Worm (Caenorhabditis elegans): ENCODE measurements around the gene ZK512.11.

The ZK512.11 gene

ce11 chrIII:9177874-9178273 lies 33.9 kb downstream of the ZK512.11 start:
- peak; percentile 58 for TF ChIP-seq unc-62 (GFP tag; optimal IDR thresholded peaks at IDR 0.05)
- TF ChIP-seq lin-13 (tag; optimal IDR thresholded peaks at IDR 0.05), result no peak

ce11 chrIII:9181246-9181645 lies 37.2 kb downstream of the ZK512.11 start, which contains the start of gene tax-4:
Gene tax-4, plus strand, starts transcription at chrIII:9181546.
- TF ChIP-seq lsy-2 (tag; optimal IDR thresholded peaks at IDR 0.05) (no peak), pha-4 (tag; optimal IDR thresholded peaks at IDR 0.05) (no peak), ceh-39 (tag; optimal IDR thresholded peaks at IDR 0.05) (no peak), flh-1 (GFP tag; optimal IDR thresholded peaks at IDR 0.05) (no peak), lin-32 (GFP tag; optimal IDR thresholded peaks at IDR 0.05) (no peak), elt-3 (tag; optimal IDR thresholded peaks at IDR 0.05) (no peak), mep-1 (tag; optimal IDR thresholded peaks at IDR 0.05) (no peak), ceh-43 (GFP tag; optimal IDR thresholded peaks at IDR 0.05) (no peak), elt-1 (tag; optimal IDR thresholded peaks at IDR 0.05; ENCODE audit: borderline replicate concordance, insufficient read depth) (no peak), ham-2 (GFP tag; optimal IDR thresholded peaks at IDR 0.05) (no peak), unc-62 (GFP tag; optimal IDR thresholded peaks at IDR 0.05) (no peak), unc-39 (tag; optimal IDR thresholded peaks at IDR 0.05) (no peak), zip-8 (tag; optimal IDR thresholded peaks at IDR 0.05) (no peak), ztf-11 (tag; optimal IDR thresholded peaks at IDR 0.05) (no peak)

ce11 chrIII:9185722-9186121 lies 41.7 kb downstream of the ZK512.11 start, which contains the start of gene ZC84.7:
Gene ZC84.7, plus strand, starts transcription at chrIII:9186022.
- TF ChIP-seq unc-120 (tag; optimal IDR thresholded peaks at IDR 0.05; ENCODE audit: poor library complexity, severe bottlenecking) (no peak), lin-32 (GFP tag; optimal IDR thresholded peaks at IDR 0.05) (no peak), tbx-8 (GFP tag; optimal IDR thresholded peaks at IDR 0.05) (no peak), cnd-1 (tag; optimal IDR thresholded peaks at IDR 0.05) (no peak), sptf-1 (tag; optimal IDR thresholded peaks at IDR 0.05) (no peak), elt-3 (tag; optimal IDR thresholded peaks at IDR 0.05) (no peak), nhr-12 (tag; optimal IDR thresholded peaks at IDR 0.05) (no peak), mls-2 (tag; optimal IDR thresholded peaks at IDR 0.05) (no peak), blmp-1 (tag; optimal IDR thresholded peaks at IDR 0.05) (no peak), nhr-2 (tag; optimal IDR thresholded peaks at IDR 0.05) (no peak), lin-13 (tag; optimal IDR thresholded peaks at IDR 0.05) (no peak), M03D4.4 (tag; optimal IDR thresholded peaks at IDR 0.05) (no peak), mep-1 (tag; optimal IDR thresholded peaks at IDR 0.05) (no peak), ces-1 (GFP tag; optimal IDR thresholded peaks at IDR 0.05) (no peak), ceh-43 (GFP tag; optimal IDR thresholded peaks at IDR 0.05) (no peak), ceh-83 (GFP tag; optimal IDR thresholded peaks at IDR 0.05) (no peak), nhr-237 (tag; optimal IDR thresholded peaks at IDR 0.05) (no peak), lsy-2 (tag; optimal IDR thresholded peaks at IDR 0.05) (no peak), nhr-28 (tag; optimal IDR thresholded peaks at IDR 0.05) (no peak), unc-39 (tag; optimal IDR thresholded peaks at IDR 0.05) (no peak)

ce11 chrIII:9191091-9191490 lies 47.1 kb downstream of the ZK512.11 start, which contains the start of gene cls-3:
Gene cls-3, minus strand, starts transcription at chrIII:9191109.
- no peak for TF ChIP-seq elt-3 (tag; optimal IDR thresholded peaks at IDR 0.05)
- TF ChIP-seq unc-62 (GFP tag; optimal IDR thresholded peaks at IDR 0.05), result no peak
- TF ChIP-seq ces-1 (GFP tag; optimal IDR thresholded peaks at IDR 0.05), result peak; percentile 20
- no peak for TF ChIP-seq sptf-1 (tag; optimal IDR thresholded peaks at IDR 0.05)
- TF ChIP-seq cnd-1 (tag; optimal IDR thresholded peaks at IDR 0.05), result peak; percentile 35
- peak; percentile 40 for TF ChIP-seq hlh-1 (tag; optimal IDR thresholded peaks at IDR 0.05)
- TF ChIP-seq ceh-83 (GFP tag; optimal IDR thresholded peaks at IDR 0.05), result peak; percentile 8
- TF ChIP-seq ceh-39 (tag; optimal IDR thresholded peaks at IDR 0.05), result no peak
- TF ChIP-seq mls-2 (tag; optimal IDR thresholded peaks at IDR 0.05), result no peak
